Fruit fly (Drosophila melanogaster): ENCODE measurements around the gene Ski6.

The Ski6 gene

dm6 chr2L:13203437-13204137 lies 18.6 kb downstream of the Ski6 start, which contains the start of gene Pect (continued):
- TF ChIP-seq chif (GFP tag; optimal IDR thresholded peaks at IDR 0.05) (no peak), zen (tag; optimal IDR thresholded peaks at IDR 0.05) (no peak), Gug (GFP tag; IDR thresholded peaks at IDR 0.05) (no peak), unpg (GFP tag; optimal IDR thresholded peaks at IDR 0.05) (no peak), CG17568 (GFP tag; optimal IDR thresholded peaks at IDR 0.05) (no peak), al (GFP tag; IDR thresholded peaks at IDR 0.05) (0 out of 2 replicates have a peak, but pooled peaks have one; percentile 27), CG12299 (tag; optimal IDR thresholded peaks at IDR 0.05) (peak; percentile 49), Ada2b (GFP tag; IDR thresholded peaks at IDR 0.05) (no peak), az2 (GFP tag; optimal IDR thresholded peaks at IDR 0.05) (no peak), CG1647 (GFP tag; optimal IDR thresholded peaks at IDR 0.05) (no peak), CG7786 (GFP tag; optimal IDR thresholded peaks at IDR 0.05) (no peak), CG8478 (optimal IDR thresholded peaks at IDR 0.05) (no peak), z (GFP tag; IDR thresholded peaks at IDR 0.05) (peak; percentile 77), CG3995 (GFP tag; optimal IDR thresholded peaks at IDR 0.05) (no peak), ase (GFP tag; IDR thresholded peaks at IDR 0.05) (no peak), kay (GFP tag; optimal IDR thresholded peaks at IDR 0.05) (no peak), CG12744 (GFP tag; optimal IDR thresholded peaks at IDR 0.05) (no peak), tap (tag; optimal IDR thresholded peaks at IDR 0.05) (no peak), nmo (GFP tag; optimal IDR thresholded peaks at IDR 0.05) (peak; percentile 73), CG13775 (GFP tag; optimal IDR thresholded peaks at IDR 0.05) (peak; percentile 52), jing (GFP tag; optimal IDR thresholded peaks at IDR 0.05) (no peak), tll (GFP tag; optimal IDR thresholded peaks at IDR 0.05) (peak in 1 of 2 experiments; percentile 14), HLH54F (GFP tag; optimal IDR thresholded peaks at IDR 0.05) (no peak), CG15073 (GFP tag; optimal IDR thresholded peaks at IDR 0.05) (no peak), Elba2 (GFP tag; optimal IDR thresholded peaks at IDR 0.05) (no peak), Myb (GFP tag; optimal IDR thresholded peaks at IDR 0.05) (peak; percentile 6), PHDP (tag; optimal IDR thresholded peaks at IDR 0.05) (no peak), CG10979 (tag; optimal IDR thresholded peaks at IDR 0.05) (no peak), Kr (GFP tag; optimal IDR thresholded peaks at IDR 0.05) (no peak), CG8388 (GFP tag; optimal IDR thresholded peaks at IDR 0.05) (no peak), MTF-1 (GFP tag; optimal IDR thresholded peaks at IDR 0.05; ENCODE audit: borderline replicate concordance) (no peak), jumu (GFP tag; optimal IDR thresholded peaks at IDR 0.05) (no peak), CG1529 (GFP tag; optimal IDR thresholded peaks at IDR 0.05) (no peak), Fer2 (tag; optimal IDR thresholded peaks at IDR 0.05) (no peak), bbx (GFP tag; IDR thresholded peaks at IDR 0.05; ENCODE audit: partially characterized antibody) (peak; percentile 49), Hmx (GFP tag; optimal IDR thresholded peaks at IDR 0.05) (no peak), H15 (GFP tag; IDR thresholded peaks at IDR 0.05) (no peak), dpn (GFP tag; optimal IDR thresholded peaks at IDR 0.05) (no peak), ato (GFP tag; IDR thresholded peaks at IDR 0.05; ENCODE audit: partially characterized antibody) (peak; percentile 28; the same call in 1 of the 2 replicates), CG17186 (GFP tag; optimal IDR thresholded peaks at IDR 0.05) (peak; percentile 11), CG7745 (tag; optimal IDR thresholded peaks at IDR 0.05) (no peak), CG1602 (GFP tag; optimal IDR thresholded peaks at IDR 0.05) (peak; percentile 43), CG4424 (GFP tag; optimal IDR thresholded peaks at IDR 0.05) (no peak), hbn (GFP tag; IDR thresholded peaks at IDR 0.05; ENCODE audit: partially characterized antibody) (peak; percentile 54), CG17802 (tag; optimal IDR thresholded peaks at IDR 0.05) (no peak), pzg (GFP tag; optimal IDR thresholded peaks at IDR 0.05) (peak; percentile 58), Poxn (GFP tag; IDR thresholded peaks at IDR 0.05) (no peak), Antp (GFP tag; optimal IDR thresholded peaks at IDR 0.05) (peak; percentile 24), Xrp1 (GFP tag; IDR thresholded peaks at IDR 0.05) (peak; percentile 19; the same call in 1 of the 2 replicates), crp (GFP tag; optimal IDR thresholded peaks at IDR 0.05) (peak; percentile 82 to 95)

Measured in whole organism, embryonic.